Fruit fly (Drosophila melanogaster) Kc167 (cell line): Measurements from ENCODE around the gene CG3434.

Experiments used
- Myc ChIP-seq: fragments of >200 bp; optimal IDR thresholded peaks from 2 replicates; lab custom pipeline; 2017; ENCODE audit warnings: missing external identifiers
- Sin3A ChIP-seq: fragments of >200 bp; optimal IDR thresholded peaks from 2 replicates; lab custom pipeline; 2018; ENCODE audit warnings: missing external identifiers
- h ChIP-seq: fragments of >200 bp; optimal IDR thresholded peaks from 3 replicates; lab custom pipeline; 2018; ENCODE audit warnings: missing external identifiers
- insv ChIP-seq: fragments of >200 bp; optimal IDR thresholded peaks from 3 replicates; lab custom pipeline; 2018; ENCODE audit warnings: missing external identifiers
- psq ChIP-seq: fragments of >200 bp; optimal IDR thresholded peaks from 2 replicates; lab custom pipeline; 2017; ENCODE audit warnings: missing external identifiers
- ttk ChIP-seq: sonication (Bioruptor generic); optimal IDR thresholded peaks from 2 replicates; lab custom pipeline; 2017; ENCODE audit warnings: missing external identifiers

DNA sequence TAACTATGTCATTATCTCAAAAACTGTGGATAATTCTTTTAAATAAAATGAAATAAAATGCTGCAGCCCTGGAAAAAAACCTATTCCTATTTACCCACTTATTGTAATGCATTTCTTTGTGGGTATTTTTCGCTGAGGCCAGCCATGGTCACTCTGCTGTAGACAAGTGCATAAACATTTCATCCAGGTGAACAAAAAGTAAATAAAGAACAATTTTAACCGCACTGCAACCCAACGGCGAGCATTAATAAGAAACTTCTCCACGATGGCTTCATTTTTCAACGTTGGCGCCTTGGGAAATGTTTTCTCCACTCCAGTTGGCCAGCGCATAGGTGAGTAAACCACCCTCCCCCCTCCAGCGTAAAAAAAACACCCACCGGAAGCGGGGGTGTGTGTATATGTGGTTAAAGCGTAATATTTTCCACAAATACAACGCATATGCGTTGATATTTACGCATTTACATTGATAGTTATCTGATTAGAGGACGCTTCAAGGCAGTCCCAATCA, 13.8 kb downstream of the CG3434 start, which contains the start of gene CG3529:
- TF ChIP-seq psq (no peak), h (lab: Kevin White, UChicago) (no peak), Myc (lab: Kevin White, UChicago) (no peak), Sin3A (lab: Kevin White, UChicago) (no peak), insv (lab: Kevin White, UChicago) (no peak), ttk (lab: Kevin White, UChicago) (no peak)
